Worm (Caenorhabditis elegans): ENCODE measurements around the gene C17E7.9.

Gene C17E7.9

DNA sequence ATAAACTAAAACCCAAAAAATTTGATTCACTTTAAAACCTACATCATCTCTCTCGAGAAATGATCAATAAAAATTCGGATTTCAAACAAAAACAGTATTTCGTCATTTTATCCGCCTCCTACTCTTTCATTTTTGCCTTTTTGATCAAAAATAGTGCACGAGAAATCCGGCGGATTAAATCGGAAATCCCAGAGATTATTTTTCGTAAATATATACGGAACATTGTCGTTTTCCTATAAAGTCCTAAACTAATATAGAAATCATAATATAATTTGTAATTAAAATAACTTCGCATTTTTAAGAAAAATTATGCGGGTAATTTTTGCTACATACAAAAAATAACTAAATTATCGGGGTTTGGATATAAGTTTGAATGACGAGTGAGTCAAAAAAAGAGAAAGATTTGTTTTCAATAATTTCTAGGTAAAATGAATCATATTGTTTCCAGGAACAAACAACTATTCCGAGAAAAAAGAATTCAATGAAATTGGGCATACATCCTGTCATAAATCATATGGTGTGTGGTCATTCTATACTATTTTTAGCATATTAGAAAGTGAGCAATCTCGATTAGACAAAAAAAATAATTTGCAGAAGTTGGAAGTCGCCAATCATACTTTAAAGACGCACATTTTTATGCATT, 16.4 kb downstream of the C17E7.9 start, which contains the start of gene nhr-158:
Gene nhr-158 (minus strand): TSS at position 51 of the 643 bp plus-strand sequence.
- TF ChIP-seq egl-13 (tag; optimal IDR thresholded peaks at IDR 0.05) (no peak), nhr-76 (tag; optimal IDR thresholded peaks at IDR 0.05) (no peak), C04F5.9 (tag; optimal IDR thresholded peaks at IDR 0.05) (no peak), fkh-4 (tag; optimal IDR thresholded peaks at IDR 0.05; ENCODE audit: borderline replicate concordance) (peak; percentile 18), nhr-237 (tag; optimal IDR thresholded peaks at IDR 0.05) (no peak), Y116A8C.19 (tag; optimal IDR thresholded peaks at IDR 0.05; ENCODE audit: borderline replicate concordance) (no peak), C34B4.2 (tag; optimal IDR thresholded peaks at IDR 0.05) (no peak), fkh-8 (tag; optimal IDR thresholded peaks at IDR 0.05) (peak; percentile 90), nhr-47 (tag; optimal IDR thresholded peaks at IDR 0.05) (peak; percentile 86), ceh-82 (tag; optimal IDR thresholded peaks at IDR 0.05) (no peak), lsy-2 (tag; optimal IDR thresholded peaks at IDR 0.05) (peak in 1 of 2 experiments; percentile 45), nhr-84 (tag; optimal IDR thresholded peaks at IDR 0.05) (no peak), lin-39 (tag; optimal IDR thresholded peaks at IDR 0.05) (no peak), nhr-20 (tag; optimal IDR thresholded peaks at IDR 0.05) (peak; percentile 32), egl-27 (tag; optimal IDR thresholded peaks at IDR 0.05) (no peak), unc-86 (tag; optimal IDR thresholded peaks at IDR 0.05) (no peak), ceh-90 (tag; optimal IDR thresholded peaks at IDR 0.05) (no peak), pag-3 (tag; optimal IDR thresholded peaks at IDR 0.05; ENCODE audit: borderline replicate concordance, insufficient read depth) (no peak), tlp-1 (tag; optimal IDR thresholded peaks at IDR 0.05) (no peak), lir-3 (tag; optimal IDR thresholded peaks at IDR 0.05; ENCODE audit: poor library complexity) (no peak), F16B12.6 (tag; optimal IDR thresholded peaks at IDR 0.05) (no peak), snu-23 (GFP tag; optimal IDR thresholded peaks at IDR 0.05) (no peak), sox-4 (tag; optimal IDR thresholded peaks at IDR 0.05) (peak; percentile 37), rnt-1 (tag; optimal IDR thresholded peaks at IDR 0.05) (no peak), nhr-11 (tag; optimal IDR thresholded peaks at IDR 0.05) (peak; percentile 48), blmp-1 (tag; optimal IDR thresholded peaks at IDR 0.05) (no peak), zip-4 (GFP tag; optimal IDR thresholded peaks at IDR 0.05) (no peak), fkh-10 (GFP tag; optimal IDR thresholded peaks at IDR 0.05) (no peak), ces-1 (GFP tag; optimal IDR thresholded peaks at IDR 0.05) (no peak), lin-35 (GFP tag; optimal IDR thresholded peaks at IDR 0.05) (no peak), dsc-1 (tag; optimal IDR thresholded peaks at IDR 0.05) (peak; percentile 94), pax-3 (tag; optimal IDR thresholded peaks at IDR 0.05) (peak; percentile 36), nhr-28 (tag; optimal IDR thresholded peaks at IDR 0.05) (no peak), skn-1 (tag; optimal IDR thresholded peaks at IDR 0.05) (no peak), nhr-71 (tag; optimal IDR thresholded peaks at IDR 0.05) (peak; percentile 83), efl-1 (optimal IDR thresholded peaks at IDR 0.05) (no peak), efl-1 (GFP tag; optimal IDR thresholded peaks at IDR 0.05 in 1 of 2) (no peak), fos-1 (tag; optimal IDR thresholded peaks at IDR 0.05) (peak; percentile 61), zag-1 (tag; optimal IDR thresholded peaks at IDR 0.05) (no peak), swsn-7 (tag; optimal IDR thresholded peaks at IDR 0.05) (peak; percentile 18), C16A3.4 (tag; optimal IDR thresholded peaks at IDR 0.05) (no peak), nhr-19 (GFP tag; conservative IDR thresholded peaks at IDR 0.05) (no peak), hpl-2 (GFP tag; optimal IDR thresholded peaks at IDR 0.05) (no peak), xbp-1 (tag; optimal IDR thresholded peaks at IDR 0.05) (no peak), lin-14 (GFP tag; optimal IDR thresholded peaks at IDR 0.05) (peak; percentile 43), mdl-1 (tag; optimal IDR thresholded peaks at IDR 0.05) (no peak)
